Worm (Caenorhabditis elegans) whole organism, L3 larva: ENCODE results near the gene sid-1.

Experiments used
- aly-2 ChIP-seq: fragments of 150-350 bp; optimal IDR thresholded peaks from 2 replicates; lab custom pipeline; 2014; ENCODE audit warnings: missing biosample characterization, missing genetic modification characterization
- ceh-16 ChIP-seq: sonication (generic microtip); optimal IDR thresholded peaks from 2 replicates; lab custom pipeline; 2017; ENCODE audit warnings: missing biosample characterization, missing genetic modification characterization
- ceh-28 ChIP-seq: fragments of 150-350 bp; optimal IDR thresholded peaks from 2 replicates; lab custom pipeline; 2014; ENCODE audit warnings: missing biosample characterization, missing genetic modification reagents, missing genetic modification characterization
- egl-5 ChIP-seq: fragments of 150-350 bp; optimal IDR thresholded peaks from 2 replicates; lab custom pipeline; 2017; ENCODE audit warnings: missing biosample characterization, missing genetic modification reagents, missing genetic modification characterization, inconsistent platforms
- elt-1 ChIP-seq: fragments of 150-350 bp; optimal IDR thresholded peaks from 2 replicates; lab custom pipeline; 2014; ENCODE audit warnings: missing biosample characterization, missing genetic modification characterization
- elt-3 ChIP-seq, 3 experiments: fragments of 150-350 bp in 1 of 3; sonication (generic microtip) in 2 of 3; optimal IDR thresholded peaks; 2 replicates in 2 of 3; 4 replicates in 1 of 3; lab custom pipeline; 2014 to 2017; ENCODE audit warnings: missing biosample characterization in 3 of 3, missing genetic modification characterization in 3 of 3
- fkh-10 ChIP-seq: sonication (generic microtip); optimal IDR thresholded peaks from 2 replicates; lab custom pipeline; 2017; ENCODE audit warnings: missing biosample characterization, missing genetic modification reagents, missing genetic modification characterization
- fkh-2 ChIP-seq: fragments of 150-350 bp; optimal IDR thresholded peaks from 2 replicates; lab custom pipeline; 2014; ENCODE audit warnings: missing biosample characterization, missing genetic modification reagents, missing genetic modification characterization
- hmg-11 ChIP-seq: sonication (generic microtip); optimal IDR thresholded peaks from 2 replicates; lab custom pipeline; 2016; ENCODE audit warnings: missing genetic modification characterization, missing compliant biosample characterization
- lin-15B ChIP-seq: fragments of 150-350 bp; optimal IDR thresholded peaks from 2 replicates; lab custom pipeline; 2014; ENCODE audit warnings: missing biosample characterization, missing genetic modification characterization
- lin-39 ChIP-seq: fragments of 150-350 bp; optimal IDR thresholded peaks from 2 replicates; lab custom pipeline; 2018; ENCODE audit warnings: missing biosample characterization, missing genetic modification reagents, missing genetic modification characterization
- mdl-1 ChIP-seq: fragments of 150-350 bp; optimal IDR thresholded peaks from 2 replicates; lab custom pipeline; 2014; ENCODE audit warnings: missing biosample characterization, missing genetic modification characterization
- nhr-12 ChIP-seq: fragments of 150-350 bp; optimal IDR thresholded peaks from 2 replicates; lab custom pipeline; 2014; ENCODE audit warnings: missing biosample characterization, missing genetic modification characterization
- nhr-23 ChIP-seq: fragments of 150-350 bp; optimal IDR thresholded peaks from 2 replicates; lab custom pipeline; 2014; ENCODE audit warnings: missing biosample characterization, missing genetic modification reagents, missing genetic modification characterization
- nhr-237 ChIP-seq: fragments of 150-350 bp; optimal IDR thresholded peaks from 2 replicates; lab custom pipeline; 2014; ENCODE audit warnings: missing biosample characterization, missing genetic modification characterization
- nhr-76 ChIP-seq: fragments of 150-350 bp; sonication (generic microtip); optimal IDR thresholded peaks from 5 replicates; lab custom pipeline; 2014; ENCODE audit warnings: missing biosample characterization, missing genetic modification characterization
- pha-4 ChIP-seq: fragments of 150-350 bp; optimal IDR thresholded peaks from 2 replicates; lab custom pipeline; 2014; ENCODE audit warnings: missing biosample characterization, missing genetic modification reagents, missing genetic modification characterization
- skn-1 ChIP-seq: fragments of 150-350 bp; optimal IDR thresholded peaks from 2 replicates; lab custom pipeline; 2014; ENCODE audit warnings: missing biosample characterization, missing genetic modification characterization
- unc-39 ChIP-seq: sonication (generic microtip); optimal IDR thresholded peaks from 4 replicates; lab custom pipeline; 2017; ENCODE audit warnings: missing biosample characterization, missing genetic modification characterization
- zag-1 ChIP-seq: fragments of 150-350 bp; optimal IDR thresholded peaks from 2 replicates; lab custom pipeline; 2014; ENCODE audit warnings: missing biosample characterization, missing genetic modification characterization
- ztf-11 ChIP-seq: fragments of 150-350 bp; optimal IDR thresholded peaks from 2 replicates; lab custom pipeline; 2014; ENCODE audit warnings: missing biosample characterization, missing genetic modification characterization

The sid-1 gene

ce11 chrV:5164682-5165081, 44.9 kb downstream of the sid-1 start, which contains the start of gene abu-7:
Gene abu-7, minus strand, starts transcription at chrV:5164782.
- TF ChIP-seq pha-4 (tag; lab: Kevin White, UChicago) (no peak), ceh-16 (tag; lab: Kevin White, UChicago) (no peak), lin-39 (no peak), lin-15B (tag; lab: Kevin White, UChicago) (no peak), elt-3 (tag; optimal IDR thresholded peaks at IDR 0.05; lab: Kevin White, UChicago) (no peak), skn-1 (tag; lab: Kevin White, UChicago) (no peak), egl-5 (tag; lab: Kevin White, UChicago) (no peak), nhr-237 (tag; lab: Kevin White, UChicago) (no peak)

- TF ChIP-seq nhr-12 (no peak), aly-2 (tag; lab: Kevin White, UChicago) (no peak), hmg-11 (tag; lab: Kevin White, UChicago) (no peak), fkh-2 (no peak), zag-1 (tag; lab: Kevin White, UChicago) (no peak), nhr-76 (no peak), fkh-10 (GFP tag; lab: Kevin White, UChicago) (no peak), elt-1 (no peak)
Measured at ce11 chrV:5165426-5165825, 45.7 kb downstream of the sid-1 start, which contains the start of gene srw-140. Gene srw-140, plus strand, starts transcription at chrV:5165726.

ce11 chrV:5169586-5169985, 49.8 kb downstream of the sid-1 start, which contains the start of gene srt-64:
Gene srt-64, minus strand, starts transcription at chrV:5169686.
- TF ChIP-seq ztf-11 (no peak), nhr-76 (no peak), ceh-28 (no peak), mdl-1 (no peak), unc-39 (tag; lab: Kevin White, UChicago) (no peak)

ce11 chrV:5172833-5173232, 53.1 kb downstream of the sid-1 start, which contains the start of gene srt-65:
Gene srt-65, minus strand, starts transcription at chrV:5172933.
- TF ChIP-seq nhr-23 (tag; lab: Kevin White, UChicago) (no peak), unc-39 (tag; lab: Kevin White, UChicago) (no peak)
- TF ChIP-seq, all 47 proteins: peak for 0
